Fruit fly (Drosophila melanogaster): ENCODE data around the gene CG17593.

DNA sequence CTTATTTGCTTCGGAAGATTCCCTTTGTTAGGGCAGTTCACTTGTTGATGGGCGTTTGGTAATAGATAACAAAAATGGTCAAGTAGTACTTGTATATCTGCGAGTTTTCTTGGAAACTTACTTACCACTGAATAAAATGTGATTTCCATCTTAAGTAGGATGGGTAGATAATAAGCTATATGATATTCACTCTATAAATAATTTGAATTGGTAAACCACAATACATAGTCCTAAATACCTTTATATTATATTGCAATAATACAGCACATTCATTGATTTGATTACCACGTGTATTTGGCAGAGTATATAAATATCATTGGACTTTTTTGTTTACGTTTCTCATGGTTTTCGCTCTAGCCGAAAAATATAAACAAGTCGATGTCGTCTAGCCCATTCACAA lies 38.7 kb upstream of the CG17593 start:
- TF ChIP-seq pan (optimal IDR thresholded peaks at IDR 0.05) = no peak
- TF ChIP-seq psq (optimal IDR thresholded peaks at IDR 0.05) = no peak
- no peak for TF ChIP-seq CG8478 (optimal IDR thresholded peaks at IDR 0.05)
- TF ChIP-seq Dll (optimal IDR thresholded peaks at IDR 0.05) = no peak
- no peak for TF ChIP-seq usp (GFP tag; optimal IDR thresholded peaks at IDR 0.05)
